Worm (Caenorhabditis elegans): Measurements from ENCODE around the gene Y75B8A.10.

Gene Y75B8A.10

ce11 chrIII:12167030-12167429 lies 15.8 kb downstream of the Y75B8A.10 start:
- TF ChIP-seq B0035.1 (tag; optimal IDR thresholded peaks at IDR 0.05) (no peak), egrh-3 (GFP tag; IDR thresholded peaks at IDR 0.05) (peak; percentile 20; the same call in 1 of the 2 replicates), zfh-2 (GFP tag; conservative IDR thresholded peaks at IDR 0.05) (peak; percentile 62; the same call in 1 of the 2 replicates)

- TF ChIP-seq zfh-2 (GFP tag; conservative IDR thresholded peaks at IDR 0.05): peak; percentile 80
- no peak for TF ChIP-seq tbp1 (GFP tag; optimal IDR thresholded peaks at IDR 0.05)
- TF ChIP-seq ztf-25 (GFP tag; IDR thresholded peaks at IDR 0.05): no peak
- no peak for TF ChIP-seq dpff-1 (tag; optimal IDR thresholded peaks at IDR 0.05)
- 0 out of 2 replicates have a peak, but pooled peaks have one; percentile 26 for TF ChIP-seq dox-1 (GFP tag; IDR thresholded peaks at IDR 0.05)
- TF ChIP-seq egrh-3 (GFP tag; IDR thresholded peaks at IDR 0.05): peak; percentile 73
- TF ChIP-seq hsf-1 (GFP tag; IDR thresholded peaks at IDR 0.05): no peak
- no peak for TF ChIP-seq madf-6 (GFP tag; IDR thresholded peaks at IDR 0.05)
- TF ChIP-seq D2030.7 (GFP tag; IDR thresholded peaks at IDR 0.05): no peak
- TF ChIP-seq F52B5.7 (tag; optimal IDR thresholded peaks at IDR 0.05): peak; percentile 27
Observed at ce11 chrIII:12165305-12165704, 17.5 kb downstream of the Y75B8A.10 start.

- no peak for TF ChIP-seq attf-6 (GFP tag; IDR thresholded peaks at IDR 0.05)
- peak; percentile 51; the same call in 1 of the 2 replicates for TF ChIP-seq nfyb-1 (GFP tag; IDR thresholded peaks at IDR 0.05)
Observed at ce11 chrIII:12164414-12164813, 18.4 kb downstream of the Y75B8A.10 start.

ce11 chrIII:12160929-12161328 lies 21.9 kb downstream of the Y75B8A.10 start:
- no peak for TF ChIP-seq gei-17 (GFP tag; optimal IDR thresholded peaks at IDR 0.05)
- no peak for TF ChIP-seq akir-1 (GFP tag; optimal IDR thresholded peaks at IDR 0.05)
- 0 out of 2 replicates have a peak, but pooled peaks have one; percentile 21 for TF ChIP-seq nfyb-1 (GFP tag; IDR thresholded peaks at IDR 0.05)
- no peak for TF ChIP-seq K12H6.12 (tag; optimal IDR thresholded peaks at IDR 0.05)
- TF ChIP-seq Y95B8A.8 (GFP tag; IDR thresholded peaks at IDR 0.05): 0 out of 2 replicates have a peak, but pooled peaks have one; percentile 26
- no peak for TF ChIP-seq F37B4.10 (GFP tag; IDR thresholded peaks at IDR 0.05)
- no peak for TF ChIP-seq D2030.7 (GFP tag; IDR thresholded peaks at IDR 0.05)
- TF ChIP-seq zfh-2 (GFP tag; conservative IDR thresholded peaks at IDR 0.05): 0 out of 2 replicates have a peak, but pooled peaks have one; percentile 40
- 0 out of 2 replicates have a peak, but pooled peaks have one; percentile 54 for TF ChIP-seq nfya-2 (GFP tag; IDR thresholded peaks at IDR 0.05)
- no peak for TF ChIP-seq lin-35 (GFP tag; optimal IDR thresholded peaks at IDR 0.05)

- TF ChIP-seq ztf-18 (tag; optimal IDR thresholded peaks at IDR 0.05): no peak
- no peak for TF ChIP-seq lin-54 (GFP tag; optimal IDR thresholded peaks at IDR 0.05)
- TF ChIP-seq bed-2 (GFP tag; IDR thresholded peaks at IDR 0.05): no peak
- no peak for TF ChIP-seq Y95B8A.8 (GFP tag; IDR thresholded peaks at IDR 0.05)
- no peak for TF ChIP-seq T07F8.4 (tag; optimal IDR thresholded peaks at IDR 0.05)
- TF ChIP-seq efl-1 (GFP tag; optimal IDR thresholded peaks at IDR 0.05): peak; percentile 25
- TF ChIP-seq madf-6 (GFP tag; IDR thresholded peaks at IDR 0.05): peak; percentile 67; the same call in 1 of the 2 replicates
- TF ChIP-seq xnd-1 (tag; optimal IDR thresholded peaks at IDR 0.05): peak; percentile 23
- no peak for TF ChIP-seq nhr-90 (tag; optimal IDR thresholded peaks at IDR 0.05)
- 0 out of 2 replicates have a peak, but pooled peaks have one; percentile 17 for TF ChIP-seq madf-8 (GFP tag; conservative IDR thresholded peaks at IDR 0.05)
- peak; percentile 26; the same call in 1 of the 2 replicates for TF ChIP-seq B0336.3 (GFP tag; IDR thresholded peaks at IDR 0.05)
- TF ChIP-seq let-526 (GFP tag; IDR thresholded peaks at IDR 0.05): no peak
Observed at ce11 chrIII:12160458-12160857, 22.4 kb downstream of the Y75B8A.10 start, which contains the start of gene Y75B8A.8. TSS of gene Y75B8A.8 (plus strand) at chrIII:12160758.

- peak; percentile 67; the same call in 1 of the 2 replicates for TF ChIP-seq egrh-3 (GFP tag; IDR thresholded peaks at IDR 0.05)
- no peak for TF ChIP-seq mcd-1 (GFP tag; IDR thresholded peaks at IDR 0.05)
- peak; percentile 72 for TF ChIP-seq zfh-2 (GFP tag; conservative IDR thresholded peaks at IDR 0.05)
Observed at ce11 chrIII:12159208-12159607, 23.6 kb downstream of the Y75B8A.10 start.
